Worm (Caenorhabditis elegans) whole organism, L4 larva: Measurements from ENCODE around the gene stn-2.
A peak's percentile ranks its signal among the peaks of the same experiment; 100 is the strongest.

Experiments
- F26F4.8 ChIP-seq: fragments of 200-800 bp; sonication (Bioruptor generic); conservative IDR thresholded peaks from 2 replicates; pipeline ENCODE4 v1.3.6; 2022; ENCODE audit warnings: missing genetic modification characterization, missing compliant biosample characterization
- F37D6.2 ChIP-seq: sonication (generic microtip); optimal IDR thresholded peaks from 2 replicates; lab custom pipeline; 2016; ENCODE audit warnings: mild to moderate bottlenecking, missing genetic modification characterization, missing compliant biosample characterization
- F44E2.7 ChIP-seq: fragments of 200-800 bp; sonication (Bioruptor generic); IDR thresholded peaks from 2 replicates; pipeline ENCODE4 v2.1.2; 2022; ENCODE audit warnings: missing genetic modification characterization, missing compliant biosample characterization
- Y105C5A.15 ChIP-seq: fragments of 200-800 bp; sonication (Bioruptor generic); IDR thresholded peaks from 2 replicates; pipeline ENCODE4 v1.3.6; 2022; ENCODE audit warnings: missing genetic modification characterization, missing compliant biosample characterization
- Y5F2A.4 ChIP-seq: fragments of 200-800 bp; sonication (Bioruptor generic); optimal IDR thresholded peaks from 2 replicates; lab custom pipeline; 2018; ENCODE audit warnings: mild to moderate bottlenecking, missing genetic modification characterization, missing compliant biosample characterization
- ZK337.2 ChIP-seq: fragments of 200-800 bp; sonication (Bioruptor generic); IDR thresholded peaks from 2 replicates; pipeline ENCODE4 v1.3.6; 2022; ENCODE audit warnings: missing genetic modification reagents, missing genetic modification characterization, missing compliant biosample characterization
- aha-1 ChIP-seq: fragments of 150-350 bp; peaks from one replicate; lab custom pipeline; 2014; ENCODE audit warnings: missing biosample characterization, missing genetic modification characterization
- ama-1 ChIP-seq: fragments of 150-350 bp; optimal IDR thresholded peaks from 2 replicates; lab custom pipeline; 2014; ENCODE audit warnings: inconsistent platforms, mixed read lengths
- arid-1 ChIP-seq: fragments of 200-800 bp; sonication (Bioruptor generic); conservative IDR thresholded peaks from 2 replicates; pipeline ENCODE4 v1.3.6; 2022; ENCODE audit warnings: missing genetic modification reagents, missing genetic modification characterization, missing compliant biosample characterization
- ceh-28 ChIP-seq: fragments of 150-350 bp; optimal IDR thresholded peaks from 2 replicates; lab custom pipeline; 2014; ENCODE audit warnings: missing biosample characterization, missing genetic modification reagents, missing genetic modification characterization
- ceh-32 ChIP-seq: sonication (generic microtip); optimal IDR thresholded peaks from 2 replicates; lab custom pipeline; 2016; ENCODE audit warnings: mild to moderate bottlenecking, missing genetic modification characterization, missing compliant biosample characterization; ENCODE audit not compliant: poor library complexity
- ceh-44 ChIP-seq: fragments of 200-800 bp; sonication (Bioruptor generic); IDR thresholded peaks from 2 replicates; pipeline ENCODE4 v1.3.6; 2022; ENCODE audit warnings: missing genetic modification reagents, missing genetic modification characterization, missing compliant biosample characterization
- ceh-62 ChIP-seq: sonication (generic microtip); optimal IDR thresholded peaks from 2 replicates; lab custom pipeline; 2017; ENCODE audit warnings: missing biosample characterization, missing genetic modification characterization
- ceh-82 ChIP-seq: sonication (generic microtip); optimal IDR thresholded peaks from 2 replicates; lab custom pipeline; 2017; ENCODE audit warnings: missing biosample characterization, missing genetic modification characterization
- daf-12 ChIP-seq: fragments of 150-350 bp; optimal IDR thresholded peaks from 2 replicates; lab custom pipeline; 2014; ENCODE audit warnings: missing biosample characterization, missing genetic modification reagents, missing genetic modification characterization
- daf-16 ChIP-seq, 3 experiments: sonication (generic microtip); optimal IDR thresholded peaks; 2 replicates each; lab custom pipeline; 2016 to 2017; ENCODE audit warnings: missing genetic modification characterization in 3 of 3, missing genetic modification reagents in 3 of 3, mild to moderate bottlenecking in 2 of 3, missing compliant biosample characterization in 2 of 3, missing biosample characterization in 1 of 3, moderate library complexity in 1 of 3
- daf-8 ChIP-seq: fragments of 200-800 bp; sonication (Bioruptor generic); IDR thresholded peaks from 2 replicates; pipeline ENCODE4 v1.3.6; 2022; ENCODE audit warnings: missing genetic modification characterization, missing compliant biosample characterization
- dmd-8 ChIP-seq: fragments of 200-800 bp; sonication (Bioruptor generic); IDR thresholded peaks from 2 replicates; pipeline ENCODE4 v1.3.6; 2022; ENCODE audit warnings: missing genetic modification characterization, missing compliant biosample characterization
- dmd-9 ChIP-seq: fragments of 200-800 bp; sonication (Bioruptor generic); IDR thresholded peaks from 2 replicates; pipeline ENCODE4 v1.3.6; 2022; ENCODE audit warnings: missing genetic modification reagents, missing genetic modification characterization, missing compliant biosample characterization
- gei-8 ChIP-seq: fragments of 200-800 bp; sonication (Bioruptor generic); optimal IDR thresholded peaks from 2 replicates; lab custom pipeline; 2018; ENCODE audit warnings: mild to moderate bottlenecking, missing genetic modification characterization, missing compliant biosample characterization
- jun-1 ChIP-seq: fragments of 150-350 bp; optimal IDR thresholded peaks from 2 replicates; lab custom pipeline; 2014; ENCODE audit warnings: missing biosample characterization, missing genetic modification reagents, missing genetic modification characterization
- lim-7 ChIP-seq: fragments of 200-800 bp; sonication (Bioruptor generic); IDR thresholded peaks from 2 replicates; pipeline ENCODE4 v1.3.6; 2022; ENCODE audit warnings: missing genetic modification characterization, missing compliant biosample characterization
- lin-13 ChIP-seq: fragments of 150-350 bp; optimal IDR thresholded peaks from 2 replicates; lab custom pipeline; 2014; ENCODE audit warnings: missing biosample characterization, missing genetic modification reagents, missing genetic modification characterization
- lin-38 ChIP-seq: fragments of 200-800 bp; sonication (Bioruptor generic); IDR thresholded peaks from 2 replicates; pipeline ENCODE4 v1.3.6; 2022; ENCODE audit warnings: missing genetic modification reagents, missing genetic modification characterization, missing compliant biosample characterization
- lin-39 ChIP-seq: fragments of 150-350 bp; optimal IDR thresholded peaks from 2 replicates; lab custom pipeline; 2014; ENCODE audit warnings: missing biosample characterization, missing genetic modification reagents, missing genetic modification characterization
- lir-3 ChIP-seq: sonication (generic microtip); optimal IDR thresholded peaks from 2 replicates; lab custom pipeline; 2016; ENCODE audit warnings: mild to moderate bottlenecking, missing genetic modification characterization, missing compliant biosample characterization
- madf-5 ChIP-seq, 2 experiments: fragments of 200-800 bp; sonication (Bioruptor generic); IDR thresholded peaks; 2 replicates each; pipeline ENCODE4 v1.3.6; 2022; ENCODE audit warnings: missing compliant biosample characterization in 2 of 2, missing genetic modification characterization in 2 of 2
- mep-1 ChIP-seq: fragments of 150-350 bp; sonication (generic microtip); optimal IDR thresholded peaks from 3 replicates; lab custom pipeline; 2014; ENCODE audit warnings: missing biosample characterization, missing genetic modification characterization
- mes-2 ChIP-seq: sonication (generic microtip); optimal IDR thresholded peaks from 2 replicates; lab custom pipeline; 2016; ENCODE audit warnings: missing genotype, mild to moderate bottlenecking, missing genetic modification characterization, missing compliant biosample characterization; ENCODE audit not compliant: poor library complexity, severe bottlenecking
- mxl-3 ChIP-seq: fragments of 200-800 bp; sonication (Bioruptor generic); optimal IDR thresholded peaks from 2 replicates; lab custom pipeline; 2018; ENCODE audit warnings: mild to moderate bottlenecking, missing genetic modification characterization, missing compliant biosample characterization
- nhr-102 ChIP-seq: sonication (generic microtip); optimal IDR thresholded peaks from 2 replicates; lab custom pipeline; 2016; ENCODE audit warnings: mild to moderate bottlenecking, missing genetic modification characterization, moderate library complexity, missing compliant biosample characterization
- nhr-28 ChIP-seq: fragments of 150-350 bp; optimal IDR thresholded peaks from 2 replicates; lab custom pipeline; 2014; ENCODE audit warnings: missing biosample characterization, missing genetic modification characterization
- nhr-42 ChIP-seq: fragments of 200-800 bp; sonication (Bioruptor generic); IDR thresholded peaks from 2 replicates; pipeline ENCODE4 v1.3.6; 2022; ENCODE audit warnings: missing genetic modification characterization, missing compliant biosample characterization
- nhr-48 ChIP-seq: sonication (generic microtip); optimal IDR thresholded peaks from 2 replicates; lab custom pipeline; 2016; ENCODE audit warnings: mild to moderate bottlenecking, missing genetic modification characterization, missing compliant biosample characterization
- nhr-6 ChIP-seq: fragments of 150-350 bp; optimal IDR thresholded peaks from 2 replicates; lab custom pipeline; 2014; ENCODE audit warnings: missing biosample characterization, missing genetic modification characterization
- nhr-76 ChIP-seq: fragments of 150-350 bp; optimal IDR thresholded peaks from 2 replicates; lab custom pipeline; 2014; ENCODE audit warnings: missing biosample characterization, missing genetic modification characterization
- pha-4 ChIP-seq, 2 experiments: fragments of 150-350 bp in 1 of 2; fragments of 200-800 bp in 1 of 2; sonication (Bioruptor generic) in 1 of 2; IDR thresholded peaks in 1 of 2; optimal IDR thresholded peaks in 1 of 2; 2 replicates each; pipeline versions ENCODE4 v1.3.6 to Lab custom; 2014 to 2022; ENCODE audit warnings: missing genetic modification characterization in 2 of 2, missing genetic modification reagents in 2 of 2, missing biosample characterization in 1 of 2, missing compliant biosample characterization in 1 of 2
- php-3 ChIP-seq: fragments of 200-800 bp; sonication (Bioruptor generic); IDR thresholded peaks from 2 replicates; pipeline ENCODE4 v1.3.6; 2022; ENCODE audit warnings: missing genetic modification reagents, missing genetic modification characterization, missing compliant biosample characterization
- pqm-1 ChIP-seq: sonication (generic microtip); optimal IDR thresholded peaks from 2 replicates; lab custom pipeline; 2017; ENCODE audit warnings: missing biosample characterization, missing genetic modification characterization
- saeg-2 ChIP-seq: fragments of 200-800 bp; sonication (Bioruptor generic); IDR thresholded peaks from 2 replicates; pipeline ENCODE4 v1.3.6; 2022; ENCODE audit warnings: missing genetic modification reagents, missing genetic modification characterization, missing compliant biosample characterization
- sdz-12 ChIP-seq: fragments of 200-800 bp; sonication (Bioruptor generic); optimal IDR thresholded peaks from 2 replicates; lab custom pipeline; 2018; ENCODE audit warnings: mild to moderate bottlenecking, missing genetic modification characterization, missing compliant biosample characterization
- snpc-1.2 ChIP-seq: fragments of 200-800 bp; sonication (Bioruptor generic); IDR thresholded peaks from 2 replicates; pipeline ENCODE4 v1.3.6; 2022; ENCODE audit warnings: missing genetic modification reagents, missing genetic modification characterization, missing compliant biosample characterization
- snpc-4 ChIP-seq: fragments of 150-350 bp; optimal IDR thresholded peaks from 2 replicates; lab custom pipeline; 2014; ENCODE audit warnings: missing biosample characterization, missing genetic modification characterization
- spr-1 ChIP-seq: sonication (generic microtip); optimal IDR thresholded peaks from 2 replicates; lab custom pipeline; 2016; ENCODE audit warnings: mild to moderate bottlenecking, missing genetic modification characterization, missing compliant biosample characterization
- unc-62 ChIP-seq, 3 experiments: fragments of 150-350 bp in 1 of 3; sonication (generic microtip); optimal IDR thresholded peaks in 2 of 3; peaks in 1 of 3; 1 replicate in 1 of 3; 2 replicates in 2 of 3; lab custom pipeline; 2014 to 2017; ENCODE audit warnings: missing biosample characterization in 3 of 3, missing genetic modification characterization in 3 of 3, missing genetic modification reagents in 3 of 3, missing genotype in 1 of 3
- vab-7 ChIP-seq: fragments of 200-800 bp; sonication (Bioruptor generic); IDR thresholded peaks from 2 replicates; pipeline ENCODE4 v1.3.6; 2022; ENCODE audit warnings: missing genetic modification reagents, missing genetic modification characterization, missing compliant biosample characterization
- zag-1 ChIP-seq: fragments of 150-350 bp; optimal IDR thresholded peaks from 2 replicates; lab custom pipeline; 2014; ENCODE audit warnings: missing biosample characterization, missing genetic modification characterization
- zip-11 ChIP-seq: fragments of 200-800 bp; sonication (Bioruptor generic); IDR thresholded peaks from 2 replicates; pipeline ENCODE4 v1.3.6; 2022; ENCODE audit warnings: missing genetic modification characterization, missing compliant biosample characterization
- ztf-11 ChIP-seq: fragments of 150-350 bp; optimal IDR thresholded peaks from 2 replicates; lab custom pipeline; 2014; ENCODE audit warnings: missing biosample characterization, missing genetic modification characterization

stn-2 gene

DNA sequence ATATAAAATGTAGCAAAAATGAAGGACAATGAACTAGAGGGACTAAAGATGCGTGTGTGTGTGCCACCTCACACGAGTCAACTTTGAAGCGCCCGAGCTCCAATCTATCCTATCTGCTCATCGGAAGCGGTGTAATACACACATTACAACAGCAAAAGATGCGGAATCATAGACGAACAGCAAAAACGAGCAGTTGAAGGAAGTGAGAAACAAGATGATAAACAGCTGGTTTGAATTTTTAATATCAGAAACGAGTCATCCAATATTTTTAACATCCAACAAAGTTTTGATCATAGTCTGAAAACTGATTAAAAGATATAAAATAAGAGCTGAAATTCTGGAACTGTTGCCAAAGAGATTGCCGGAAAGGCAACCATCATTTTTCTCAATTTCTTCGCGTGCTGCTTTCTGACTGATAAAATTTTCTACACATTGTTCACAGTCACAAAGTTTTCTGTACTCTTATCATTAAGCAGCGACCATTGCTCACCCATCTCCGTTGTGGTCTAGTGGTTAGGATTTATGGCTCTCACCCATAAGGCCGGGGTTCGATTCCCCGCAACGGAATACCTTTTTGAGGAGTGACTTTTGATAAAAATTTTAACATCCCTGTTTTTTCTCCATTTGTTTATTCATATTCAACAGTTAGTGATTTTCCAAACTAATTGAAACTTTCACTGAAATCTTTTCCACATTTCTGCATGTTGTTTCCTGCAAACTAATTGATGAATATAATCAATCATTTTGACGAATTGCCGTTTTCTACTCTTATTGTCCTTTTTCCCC is at the start of gene stn-2 (continued):
- TF ChIP-seq snpc-4 (tag; lab: Kevin White, UChicago) (no peak), sdz-12 (no peak), zip-11 (GFP tag; lab: Robert Waterston, UW) (no peak), pqm-1 (tag; lab: Kevin White, UChicago) (no peak), ceh-28 (tag; lab: Kevin White, UChicago) (no peak), daf-12 (no peak), lin-13 (GFP tag; lab: Kevin White, UChicago) (no peak), nhr-6 (tag; lab: Kevin White, UChicago) (no peak), mep-1 (tag; lab: Kevin White, UChicago) (no peak), F37D6.2 (no peak), ama-1 (lab: Kevin White, UChicago) (no peak), aha-1 (tag; lab: Kevin White, UChicago) (peak; percentile 75), Y105C5A.15 (GFP tag; lab: Robert Waterston, UW) (0 out of 2 replicates have a peak, but pooled peaks have one; percentile 63), lim-7 (GFP tag; lab: Robert Waterston, UW) (peak; percentile 62), lin-39 (tag; lab: Kevin White, UChicago) (no peak), nhr-48 (peak; percentile 8), unc-62 (GFP tag; optimal IDR thresholded peaks at IDR 0.05 in 1 of 2; lab: Kevin White, UChicago) (peak in 1 of 2 experiments; percentile 72), unc-62 (tag; optimal IDR thresholded peaks at IDR 0.05; lab: Kevin White, UChicago) (no peak), vab-7 (GFP tag; lab: Robert Waterston, UW) (peak; percentile 76), nhr-42 (GFP tag; lab: Robert Waterston, UW) (no peak), mxl-3 (no peak), ceh-32 (no peak), madf-5 (GFP tag; IDR thresholded peaks at IDR 0.05; lab: Robert Waterston, UW) (no peak), dmd-8 (GFP tag; lab: Robert Waterston, UW) (0 out of 2 replicates have a peak, but pooled peaks have one; percentile 64), ceh-82 (tag; lab: Kevin White, UChicago) (no peak), spr-1 (no peak), ZK337.2 (GFP tag; lab: Robert Waterston, UW) (no peak), mes-2 (tag; lab: Kevin White, UChicago) (peak; percentile 50), F44E2.7 (GFP tag; lab: Robert Waterston, UW) (no peak), F26F4.8 (0 out of 2 replicates have a peak, but pooled peaks have one; percentile 6), jun-1 (tag; lab: Kevin White, UChicago) (no peak), lin-38 (no peak), Y5F2A.4 (GFP tag; lab: Kevin White, UChicago) (no peak), snpc-1.2 (GFP tag; lab: Robert Waterston, UW) (peak; percentile 70), daf-8 (GFP tag; lab: Robert Waterston, UW) (no peak), lir-3 (tag; lab: Kevin White, UChicago) (no peak), nhr-102 (tag; lab: Kevin White, UChicago) (peak; percentile 37), ceh-62 (tag; lab: Kevin White, UChicago) (no peak), daf-16 (GFP tag; optimal IDR thresholded peaks at IDR 0.05; lab: Kevin White, UChicago) (peak in 1 of 2 experiments; percentile 48), daf-16 (tag; optimal IDR thresholded peaks at IDR 0.05; lab: Kevin White, UChicago) (no peak), arid-1 (GFP tag; lab: Robert Waterston, UW) (peak; percentile 75), gei-8 (GFP tag; lab: Kevin White, UChicago) (peak; percentile 33), nhr-76 (tag; lab: Kevin White, UChicago) (no peak), dmd-9 (GFP tag; lab: Robert Waterston, UW) (0 out of 2 replicates have a peak, but pooled peaks have one; percentile 16), zag-1 (tag; lab: Kevin White, UChicago) (no peak), ceh-44 (no peak), nhr-28 (tag; lab: Kevin White, UChicago) (peak; percentile 7), ztf-11 (tag; lab: Kevin White, UChicago) (no peak), saeg-2 (GFP tag; lab: Robert Waterston, UW) (no peak), pha-4 (GFP tag; IDR thresholded peaks at IDR 0.05; lab: Robert Waterston, UW) (peak; percentile 56; the same call in 1 of the 2 replicates), pha-4 (tag; optimal IDR thresholded peaks at IDR 0.05; lab: Kevin White, UChicago) (peak; percentile 10), php-3 (peak; percentile 24; the same call in 1 of the 2 replicates)
